Worm (Caenorhabditis elegans) whole organism, late embryonic: ENCODE data around the gene srw-100.

ENCODE experiments used
- elt-2 ChIP-seq: sonication (generic microtip); optimal IDR thresholded peaks from 2 replicates; lab custom pipeline; 2016; ENCODE audit warnings: missing genetic modification reagents, missing genetic modification characterization, missing compliant biosample characterization
- npax-4 ChIP-seq: sonication (generic microtip); optimal IDR thresholded peaks from 2 replicates; lab custom pipeline; 2016; ENCODE audit warnings: missing genetic modification characterization, missing compliant biosample characterization

DNA sequence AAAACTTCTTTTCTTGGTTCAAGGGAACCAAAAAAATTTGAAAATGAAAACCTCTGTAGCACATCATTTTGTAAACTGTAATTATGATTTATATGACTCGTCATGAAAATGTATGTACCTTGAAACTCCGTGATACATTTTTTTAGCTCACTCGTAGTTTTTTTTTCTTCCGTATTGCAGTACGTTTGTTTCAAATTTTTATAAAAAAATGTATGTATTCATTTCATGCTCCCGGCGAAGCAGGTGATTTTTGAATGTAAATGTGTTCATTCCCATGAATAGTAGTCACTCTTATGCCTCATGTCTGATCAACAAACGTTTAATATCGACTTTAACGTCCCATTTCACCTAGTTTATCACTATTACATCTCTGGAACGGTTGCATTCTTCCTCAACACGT is 14.3 kb downstream of the srw-100 start, which contains the start of gene sri-27:
- no peak for TF ChIP-seq npax-4 (tag; lab: Kevin White, UChicago)
- no peak for TF ChIP-seq elt-2 (tag; lab: Kevin White, UChicago)
